Worm (Caenorhabditis elegans): ENCODE data around the gene Y22F5A.11.

DNA sequence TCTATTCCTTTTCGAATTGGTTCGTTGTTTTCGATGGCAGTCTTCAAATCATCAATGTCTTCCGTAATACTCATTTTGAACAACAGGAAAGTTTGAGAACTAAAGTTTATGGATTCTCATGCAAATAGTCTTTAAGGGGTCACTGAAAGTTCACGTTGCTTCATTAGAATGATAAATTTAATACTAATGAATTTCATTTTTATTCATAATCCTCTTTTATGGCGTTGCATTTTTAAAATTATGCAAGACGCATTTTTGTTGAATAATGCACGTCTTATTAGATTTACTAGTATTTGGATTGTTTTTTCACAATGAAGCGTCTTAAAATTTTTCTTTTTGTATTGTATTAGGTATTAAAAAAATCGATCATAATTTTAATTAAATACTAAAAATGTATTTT is 32.3 kb downstream of the Y22F5A.11 start, which contains the start of gene C12D8.9:
- TF ChIP-seq nhr-23 (tag; optimal IDR thresholded peaks at IDR 0.05) (no peak), egl-27 (tag; optimal IDR thresholded peaks at IDR 0.05) (no peak), nhr-10 (tag; optimal IDR thresholded peaks at IDR 0.05) (no peak), lsy-2 (tag; optimal IDR thresholded peaks at IDR 0.05) (no peak), nhr-25 (tag; optimal IDR thresholded peaks at IDR 0.05) (no peak), nhr-237 (tag; optimal IDR thresholded peaks at IDR 0.05) (no peak), nhr-77 (tag; optimal IDR thresholded peaks at IDR 0.05) (no peak)

All from whole organism, L2 larva.